Fruit fly (Drosophila melanogaster) whole organism, embryonic: ENCODE measurements around the gene CG14971.

Experiments
- Ada2b ChIP-seq: fragments of 200-800 bp; sonication (Bioruptor generic); IDR thresholded peaks from 2 replicates; pipeline ENCODE4 v1.3.6; 2022; ENCODE audit warnings: missing biosample characterization, missing genetic modification characterization
- Awh ChIP-seq: fragments of 200-800 bp; sonication (Bioruptor generic); IDR thresholded peaks from 2 replicates; pipeline ENCODE4, ENCODE4 v1.3.6; 2022; ENCODE audit warnings: missing biosample characterization, missing genetic modification characterization
- B-H1 ChIP-seq: fragments of 200-800 bp; sonication (Bioruptor generic); IDR thresholded peaks from 3 replicates; pipeline ENCODE4 v1.3.6; 2022; ENCODE audit warnings: missing biosample characterization, missing genetic modification characterization
- B-H2 ChIP-seq: fragments of 200-800 bp; sonication (Bioruptor generic); optimal IDR thresholded peaks from 2 replicates; lab custom pipeline; 2018; ENCODE audit warnings: missing biosample characterization, mild to moderate bottlenecking, missing genetic modification characterization
- CG10147 ChIP-seq: fragments of 200-800 bp; sonication (Bioruptor generic); optimal IDR thresholded peaks from 2 replicates; lab custom pipeline; 2019; ENCODE audit warnings: missing biosample characterization, mild to moderate bottlenecking, missing genetic modification characterization, moderate library complexity
- CG10654 ChIP-seq: fragments of 200-800 bp; sonication (Bioruptor generic); optimal IDR thresholded peaks from 2 replicates; lab custom pipeline; 2016; ENCODE audit warnings: missing biosample characterization, missing genetic modification characterization
- CG12155 ChIP-seq: fragments of 200-800 bp; sonication (Bioruptor generic); optimal IDR thresholded peaks from 3 replicates; lab custom pipeline; 2016; ENCODE audit warnings: missing biosample characterization, missing genetic modification characterization
- CG12769 ChIP-seq: fragments of 200-800 bp; sonication (Bioruptor generic); optimal IDR thresholded peaks from 2 replicates; lab custom pipeline; 2019; ENCODE audit warnings: missing biosample characterization, mild to moderate bottlenecking, missing genetic modification characterization, moderate library complexity
- CG1529 ChIP-seq: fragments of 200-800 bp; sonication (Bioruptor generic); optimal IDR thresholded peaks from 3 replicates; lab custom pipeline; 2018; ENCODE audit warnings: missing biosample characterization, missing genetic modification characterization
- CG2199 ChIP-seq: fragments of 200-800 bp; sonication (Bioruptor generic); IDR thresholded peaks from 3 replicates; pipeline ENCODE4 v1.3.6; 2022; ENCODE audit warnings: missing biosample characterization, missing genetic modification characterization
- CG2678 ChIP-seq: fragments of 200-800 bp; sonication (Bioruptor generic); optimal IDR thresholded peaks from 3 replicates; lab custom pipeline; 2019; ENCODE audit warnings: missing biosample characterization, mild to moderate bottlenecking, missing genetic modification characterization, moderate library complexity
- CG30403 ChIP-seq: fragments of 200-800 bp; sonication (Bioruptor generic); optimal IDR thresholded peaks from 3 replicates; lab custom pipeline; 2016; ENCODE audit warnings: missing biosample characterization, missing genetic modification characterization
- CG31365 ChIP-seq: fragments of 200-800 bp; sonication (Bioruptor generic); optimal IDR thresholded peaks from 2 replicates; lab custom pipeline; 2018; ENCODE audit warnings: missing biosample characterization, mild to moderate bottlenecking, missing genetic modification characterization
- CG31388 ChIP-seq: fragments of 200-800 bp; sonication (Bioruptor generic); optimal IDR thresholded peaks from 2 replicates; lab custom pipeline; 2016; ENCODE audit warnings: missing biosample characterization, missing genetic modification characterization
- CG3838 ChIP-seq: fragments of 200-800 bp; sonication (Bioruptor generic); optimal IDR thresholded peaks from 3 replicates; lab custom pipeline; 2016; ENCODE audit warnings: missing biosample characterization, missing genetic modification characterization
- CG6654 ChIP-seq: fragments of 200-800 bp; sonication (Bioruptor generic); optimal IDR thresholded peaks from 2 replicates; lab custom pipeline; 2017; ENCODE audit warnings: missing biosample characterization, mild to moderate bottlenecking, missing genetic modification characterization
- CG7786 ChIP-seq: fragments of 200-800 bp; sonication (Bioruptor generic); optimal IDR thresholded peaks from 2 replicates; lab custom pipeline; 2016; ENCODE audit warnings: missing biosample characterization, missing genetic modification characterization
- CG8281 ChIP-seq: fragments of 200-800 bp; sonication (Bioruptor generic); optimal IDR thresholded peaks from 2 replicates; lab custom pipeline; 2018; ENCODE audit warnings: missing biosample characterization, mild to moderate bottlenecking, missing genetic modification characterization, moderate library complexity
- CG9727 ChIP-seq: fragments of 200-800 bp; sonication (Bioruptor generic); optimal IDR thresholded peaks from 3 replicates; lab custom pipeline; 2017; ENCODE audit warnings: missing biosample characterization, mild to moderate bottlenecking, missing genetic modification characterization
- CG9817 ChIP-seq: fragments of 200-800 bp; sonication (Bioruptor generic); optimal IDR thresholded peaks from 2 replicates; lab custom pipeline; 2018; ENCODE audit warnings: missing biosample characterization, mild to moderate bottlenecking, missing genetic modification characterization, moderate library complexity
- CG9932 ChIP-seq: fragments of 200-800 bp; sonication (Bioruptor generic); IDR thresholded peaks from 2 replicates; pipeline ENCODE4 v1.3.6; 2022; ENCODE audit warnings: missing biosample characterization, missing genetic modification characterization
- Dbx ChIP-seq: fragments of 200-800 bp; sonication (Bioruptor generic); IDR thresholded peaks from 3 replicates; pipeline ENCODE4 v1.3.6; 2022; ENCODE audit warnings: missing biosample characterization, missing genetic modification characterization
- Dll ChIP-seq: fragments of 200-800 bp; sonication (Bioruptor generic); IDR thresholded peaks from 4 replicates; pipeline ENCODE4 v1.3.6; 2022; ENCODE audit warnings: missing biosample characterization, missing genetic modification characterization; ENCODE audit not compliant: partially characterized antibody
- Hand ChIP-seq: fragments of 200-800 bp; sonication (Bioruptor generic); optimal IDR thresholded peaks from 2 replicates; lab custom pipeline; 2017; ENCODE audit warnings: mild to moderate bottlenecking, missing biosample characterization, missing genetic modification reagents, missing genetic modification characterization
- MBD-R2 ChIP-seq: fragments of 200-800 bp; sonication (Bioruptor generic); IDR thresholded peaks from 2 replicates; pipeline ENCODE4 v1.3.6; 2022; ENCODE audit warnings: missing biosample characterization, missing genetic modification characterization
- Mad ChIP-seq: fragments of 200-800 bp; sonication (Bioruptor generic); optimal IDR thresholded peaks from 2 replicates; lab custom pipeline; 2016; ENCODE audit warnings: missing biosample characterization, missing genetic modification characterization
- Max ChIP-seq: fragments of 200-800 bp; sonication (Bioruptor generic); optimal IDR thresholded peaks from 2 replicates; lab custom pipeline; 2016; ENCODE audit warnings: missing biosample characterization, mild to moderate bottlenecking, missing genetic modification characterization
- Med ChIP-seq: fragments of 200-800 bp; sonication (Bioruptor generic); peaks from one replicate; lab custom pipeline; 2016; ENCODE audit warnings: missing biosample characterization, missing genetic modification characterization, mild to moderate bottlenecking, inconsistent platforms, moderate library complexity
- Nf-YA ChIP-seq: fragments of 200-800 bp; sonication (Bioruptor generic); IDR thresholded peaks from 2 replicates; pipeline ENCODE4 v1.3.6; 2022; ENCODE audit warnings: missing biosample characterization, missing genetic modification characterization
- Rfx ChIP-seq: fragments of 200-800 bp; sonication (Bioruptor generic); IDR thresholded peaks from 2 replicates; pipeline ENCODE4 v1.3.6; 2022; ENCODE audit warnings: missing biosample characterization, missing genetic modification characterization
- YL-1 ChIP-seq: fragments of 200-800 bp; sonication (Bioruptor generic); optimal IDR thresholded peaks from 3 replicates; lab custom pipeline; 2017; ENCODE audit warnings: missing biosample characterization, mild to moderate bottlenecking, missing genetic modification characterization
- ara ChIP-seq: fragments of 200-800 bp; sonication (Bioruptor generic); IDR thresholded peaks from 2 replicates; pipeline ENCODE4 v1.3.6; 2022; ENCODE audit warnings: missing biosample characterization, missing genetic modification characterization
- cg ChIP-seq: fragments of 200-800 bp; sonication (Bioruptor generic); optimal IDR thresholded peaks from 3 replicates; lab custom pipeline; 2019; ENCODE audit warnings: missing biosample characterization, mild to moderate bottlenecking, missing genetic modification characterization, moderate library complexity
- eve ChIP-seq, 2 experiments: fragments of >200 bp; optimal IDR thresholded peaks; 2 replicates each; lab custom pipeline; 2017; ENCODE audit warnings: missing biosample characterization in 2 of 2, missing genetic modification characterization in 2 of 2
- exex ChIP-seq: fragments of 200-800 bp; sonication (Bioruptor generic); optimal IDR thresholded peaks from 4 replicates; lab custom pipeline; 2018; ENCODE audit warnings: missing biosample characterization, mild to moderate bottlenecking, missing genetic modification characterization, moderate library complexity
- grn ChIP-seq: fragments of 200-800 bp; sonication (Bioruptor generic); optimal IDR thresholded peaks from 3 replicates; lab custom pipeline; 2017; ENCODE audit warnings: missing biosample characterization, missing genetic modification characterization
- lola ChIP-seq, 3 experiments: fragments of >200 bp in 2 of 3; fragments of 200-800 bp in 1 of 3; sonication (Bioruptor generic) in 1 of 3; optimal IDR thresholded peaks; 2 replicates each; lab custom pipeline; 2017 to 2019; ENCODE audit warnings: missing biosample characterization in 3 of 3, missing genetic modification characterization in 3 of 3, mild to moderate bottlenecking in 1 of 3, moderate library complexity in 1 of 3
- mirr ChIP-seq: fragments of 200-800 bp; sonication (Bioruptor generic); optimal IDR thresholded peaks from 3 replicates; lab custom pipeline; 2018; ENCODE audit warnings: missing biosample characterization, mild to moderate bottlenecking, missing genetic modification characterization
- nerfin-1 ChIP-seq: fragments of 200-800 bp; sonication (Bioruptor generic); optimal IDR thresholded peaks from 3 replicates; lab custom pipeline; 2019; ENCODE audit warnings: missing biosample characterization, mild to moderate bottlenecking, missing genetic modification characterization, moderate library complexity
- nmo ChIP-seq: fragments of 200-800 bp; sonication (Bioruptor generic); optimal IDR thresholded peaks from 2 replicates; lab custom pipeline; 2018; ENCODE audit warnings: missing biosample characterization, mild to moderate bottlenecking, missing genetic modification characterization, moderate library complexity
- org-1 ChIP-seq: fragments of 200-800 bp; sonication (Bioruptor generic); optimal IDR thresholded peaks from 2 replicates; lab custom pipeline; 2017; ENCODE audit warnings: missing biosample characterization, missing genetic modification characterization
- pho ChIP-seq: fragments of 200-800 bp; sonication (Bioruptor generic); optimal IDR thresholded peaks from 2 replicates; lab custom pipeline; 2016; ENCODE audit warnings: missing biosample characterization, missing genetic modification characterization
- salm ChIP-seq: fragments of 200-800 bp; sonication (Bioruptor generic); optimal IDR thresholded peaks from 2 replicates; lab custom pipeline; 2018; ENCODE audit warnings: missing biosample characterization, mild to moderate bottlenecking, missing genetic modification characterization
- shn ChIP-seq: fragments of 200-800 bp; sonication (Bioruptor generic); optimal IDR thresholded peaks from 3 replicates; lab custom pipeline; 2016; ENCODE audit warnings: missing biosample characterization, missing genetic modification characterization
- sr ChIP-seq: fragments of 200-800 bp; sonication (Bioruptor generic); IDR thresholded peaks from 3 replicates; pipeline ENCODE4 v1.3.6; 2022; ENCODE audit warnings: missing biosample characterization, missing genetic modification characterization
- yki ChIP-seq: fragments of >200 bp; optimal IDR thresholded peaks from 3 replicates; lab custom pipeline; 2018
- zfh1 ChIP-seq: fragments of 200-800 bp; sonication (Bioruptor generic); IDR thresholded peaks from 3 replicates; pipeline ENCODE4 v1.3.6; 2022; ENCODE audit warnings: missing biosample characterization, missing genetic modification characterization

CG14971 gene

dm6 chr3L:3437664-3438368 is 33.3 kb downstream of the CG14971 start:
- TF ChIP-seq sr (GFP tag; lab: Robert Waterston, UW) (peak; percentile 65; the same call in 1 of the 3 replicates), CG9727 (GFP tag; lab: Kevin White, UChicago) (no peak), CG10147 (no peak), CG12769 (tag; lab: Kevin White, UChicago) (peak; percentile 15), Dll (GFP tag; lab: Robert Waterston, UW) (0 out of 4 replicates have a peak, but pooled peaks have one; percentile 25), Ada2b (GFP tag; lab: Robert Waterston, UW) (no peak), nerfin-1 (tag; lab: Kevin White, UChicago) (no peak), Max (GFP tag; lab: Kevin White, UChicago) (no peak), CG8281 (tag; lab: Kevin White, UChicago) (no peak), Hand (no peak), eve (GFP tag; optimal IDR thresholded peaks at IDR 0.05; lab: Kevin White, UChicago) (peak in 1 of 2 experiments; percentile 25), cg (GFP tag; lab: Kevin White, UChicago) (peak; percentile 50), CG2199 (peak; percentile 77; the same call in 2 of the 3 replicates)
- TF ChIP-seq, all 482 proteins: peak for 6

DNA sequence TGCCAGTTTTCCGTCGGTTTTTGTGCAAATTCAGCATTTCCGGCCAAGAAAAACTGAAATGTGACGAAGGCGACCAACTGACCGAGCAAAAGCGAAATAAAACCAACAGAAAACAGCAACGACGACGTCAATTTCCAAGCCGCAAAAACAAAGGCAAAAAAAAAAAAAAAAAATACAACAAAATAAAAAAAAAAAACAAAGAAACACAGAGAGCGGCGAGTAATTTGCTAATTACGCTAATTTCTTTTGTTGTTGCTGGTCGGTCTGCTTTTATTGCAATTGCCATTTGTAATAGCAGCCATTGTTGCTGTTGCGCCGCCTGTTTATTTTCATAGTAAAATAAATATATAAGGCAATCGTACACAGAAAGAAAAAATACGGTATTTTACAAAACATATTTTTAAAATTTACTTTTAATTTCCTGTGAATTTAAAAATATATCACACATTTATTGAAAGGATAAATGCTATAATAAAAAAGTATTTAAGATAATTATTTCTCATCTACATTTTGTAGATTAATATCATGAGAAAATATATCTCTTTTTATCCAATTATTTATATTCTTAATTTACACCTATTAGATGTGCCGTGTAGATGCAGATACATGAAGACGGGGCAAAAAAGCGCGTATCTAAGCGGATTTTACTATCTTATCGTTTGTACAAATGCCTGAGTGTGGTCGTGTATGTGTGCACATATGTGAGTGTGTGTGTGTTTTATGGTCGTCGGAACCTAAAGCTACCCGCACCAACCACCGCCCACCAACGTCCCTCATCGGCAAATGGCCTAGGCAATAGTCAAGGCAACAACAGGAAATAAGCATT is 34.1 kb downstream of the CG14971 start:
- TF ChIP-seq CG1529 (GFP tag; lab: Kevin White, UChicago) (no peak), zfh1 (GFP tag; lab: Robert Waterston, UW) (no peak), B-H2 (GFP tag; lab: Kevin White, UChicago) (peak; percentile 24), Mad (no peak), CG2678 (tag; lab: Kevin White, UChicago) (peak; percentile 85), CG7786 (GFP tag; lab: Kevin White, UChicago) (no peak), CG12155 (GFP tag; lab: Kevin White, UChicago) (no peak), yki (lab: Kevin White, UChicago) (no peak), CG31388 (GFP tag; lab: Kevin White, UChicago) (no peak), MBD-R2 (GFP tag; lab: Robert Waterston, UW) (no peak), CG9932 (GFP tag; lab: Robert Waterston, UW) (peak; percentile 46), org-1 (GFP tag; lab: Kevin White, UChicago) (no peak), CG10654 (GFP tag; lab: Kevin White, UChicago) (no peak), shn (GFP tag; lab: Kevin White, UChicago) (no peak), CG9817 (no peak), CG2199 (no peak), pho (GFP tag; lab: Kevin White, UChicago) (no peak), cg (GFP tag; lab: Kevin White, UChicago) (peak; percentile 70), Rfx (GFP tag; lab: Robert Waterston, UW) (peak; percentile 36), B-H1 (GFP tag; lab: Robert Waterston, UW) (no peak), grn (peak; percentile 39), exex (tag; lab: Kevin White, UChicago) (peak; percentile 24), CG3838 (no peak), Med (GFP tag; lab: Kevin White, UChicago) (peak; percentile 78), Nf-YA (GFP tag; lab: Robert Waterston, UW) (no peak), ara (no peak), salm (tag; lab: Kevin White, UChicago) (no peak), Awh (GFP tag; lab: Robert Waterston, UW) (no peak), mirr (GFP tag; lab: Kevin White, UChicago) (peak; percentile 68), nmo (GFP tag; lab: Kevin White, UChicago) (peak; percentile 58), CG6654 (GFP tag; lab: Kevin White, UChicago) (no peak), CG31365 (tag; lab: Kevin White, UChicago) (no peak), Dbx (GFP tag; lab: Robert Waterston, UW) (peak; percentile 69), CG30403 (GFP tag; lab: Kevin White, UChicago) (peak; percentile 68), YL-1 (no peak), lola (GFP tag; optimal IDR thresholded peaks at IDR 0.05; lab: Kevin White, UChicago) (no peak)
